Worm (Caenorhabditis elegans) whole organism, young adult: ENCODE data around the gene ZK185.2.

Source experiments
- D2030.7 ChIP-seq: fragments of 200-800 bp; sonication (Bioruptor generic); IDR thresholded peaks from 2 replicates; pipeline ENCODE4 v1.3.6; 2022; ENCODE audit warnings: missing genetic modification reagents, missing genetic modification characterization, missing compliant biosample characterization
- F10E7.11 ChIP-seq: sonication (generic microtip); optimal IDR thresholded peaks from 2 replicates; lab custom pipeline; 2017; ENCODE audit warnings: mild to moderate bottlenecking, missing genetic modification characterization, moderate library complexity, missing compliant biosample characterization
- F22D6.2 ChIP-seq: sonication (generic microtip); optimal IDR thresholded peaks from 2 replicates; lab custom pipeline; 2016; ENCODE audit warnings: mild to moderate bottlenecking, missing genetic modification characterization, missing compliant biosample characterization
- F33H1.4 ChIP-seq: fragments of 200-800 bp; sonication (Bioruptor generic); IDR thresholded peaks from 2 replicates; pipeline ENCODE4 v1.3.6; 2022; ENCODE audit warnings: missing genetic modification reagents, missing genetic modification characterization, missing compliant biosample characterization
- F49E8.2 ChIP-seq: sonication (generic microtip); optimal IDR thresholded peaks from 3 replicates; lab custom pipeline; 2017; ENCODE audit warnings: missing genetic modification characterization, mild to moderate bottlenecking, missing compliant biosample characterization, antibody characterized with exemption, moderate library complexity; ENCODE audit not compliant: insufficient read depth
- K11D2.4 ChIP-seq: fragments of 200-800 bp; sonication (Bioruptor generic); IDR thresholded peaks from 2 replicates; pipeline ENCODE4 v1.3.6; 2022; ENCODE audit warnings: missing genetic modification reagents, missing genetic modification characterization, missing compliant biosample characterization
- K12H6.12 ChIP-seq: fragments of 200-800 bp; sonication (Bioruptor generic); optimal IDR thresholded peaks from 2 replicates; lab custom pipeline; 2018; ENCODE audit warnings: mild to moderate bottlenecking, missing genetic modification characterization, missing compliant biosample characterization
- Y53F4B.3 ChIP-seq: fragments of 200-800 bp; sonication (Bioruptor generic); IDR thresholded peaks from 2 replicates; pipeline ENCODE4 v1.3.6; 2022; ENCODE audit warnings: missing genetic modification reagents, missing genetic modification characterization, missing compliant biosample characterization
- Y53G8AR.9 ChIP-seq: fragments of 200-800 bp; sonication (Bioruptor generic); conservative IDR thresholded peaks from 2 replicates; pipeline ENCODE4 v1.3.6; 2022; ENCODE audit warnings: missing genetic modification reagents, missing genetic modification characterization, missing compliant biosample characterization
- Y79H2A.3 ChIP-seq: fragments of 200-800 bp; sonication (Bioruptor generic); conservative IDR thresholded peaks from 2 replicates; pipeline ENCODE4 v1.3.6; 2022; ENCODE audit warnings: missing genetic modification reagents, missing genetic modification characterization, missing compliant biosample characterization
- ama-1 ChIP-seq, 3 experiments: fragments of 150-350 bp in 1 of 3; sonication (generic microtip) in 2 of 3; optimal IDR thresholded peaks; 2 replicates each; lab custom pipeline; 2014 to 2018; ENCODE audit warnings: missing biosample characterization in 2 of 3, missing genetic modification characterization in 2 of 3, missing genetic modification reagents in 2 of 3
- atf-7 ChIP-seq: sonication (generic microtip); optimal IDR thresholded peaks from 2 replicates; lab custom pipeline; 2017; ENCODE audit warnings: mild to moderate bottlenecking, missing genetic modification characterization, missing compliant biosample characterization
- attf-3 ChIP-seq: fragments of 200-800 bp; sonication (Bioruptor generic); conservative IDR thresholded peaks from 2 replicates; pipeline ENCODE4 v1.3.6; 2022; ENCODE audit warnings: missing genetic modification reagents, missing genetic modification characterization, missing compliant biosample characterization
- attf-5 ChIP-seq: fragments of 200-800 bp; sonication (Bioruptor generic); optimal IDR thresholded peaks from 2 replicates; lab custom pipeline; 2018; ENCODE audit warnings: mild to moderate bottlenecking, missing genetic modification characterization, missing compliant biosample characterization
- bed-1 ChIP-seq: fragments of 200-800 bp; sonication (Bioruptor generic); IDR thresholded peaks from 2 replicates; pipeline ENCODE4 v1.3.6; 2022; ENCODE audit warnings: missing genetic modification reagents, missing genetic modification characterization, missing compliant biosample characterization
- ceh-91 ChIP-seq: fragments of 200-800 bp; sonication (Bioruptor generic); IDR thresholded peaks from 2 replicates; pipeline ENCODE4 v1.3.6; 2022; ENCODE audit warnings: missing genetic modification reagents, missing genetic modification characterization, missing compliant biosample characterization
- chd-7 ChIP-seq: sonication (generic microtip); optimal IDR thresholded peaks from 2 replicates; lab custom pipeline; 2016; ENCODE audit warnings: mild to moderate bottlenecking, missing genetic modification characterization, moderate library complexity, missing compliant biosample characterization
- dox-1 ChIP-seq: fragments of 200-800 bp; sonication (Bioruptor generic); IDR thresholded peaks from 2 replicates; pipeline ENCODE4 v1.3.6; 2022; ENCODE audit warnings: missing genetic modification reagents, missing genetic modification characterization, missing compliant biosample characterization
- efl-1 ChIP-seq: fragments of 150-350 bp; optimal IDR thresholded peaks from 2 replicates; lab custom pipeline; 2014; ENCODE audit warnings: missing biosample characterization, missing genetic modification reagents, missing genetic modification characterization
- egl-44 ChIP-seq: fragments of 200-800 bp; sonication (Bioruptor generic); IDR thresholded peaks from 2 replicates; pipeline ENCODE4 v1.3.6; 2022; ENCODE audit warnings: missing genetic modification reagents, missing genetic modification characterization, missing compliant biosample characterization
- ekl-4 ChIP-seq: fragments of 200-800 bp; sonication (Bioruptor generic); IDR thresholded peaks from 2 replicates; pipeline ENCODE4 v1.3.6; 2022; ENCODE audit warnings: missing genetic modification reagents, missing genetic modification characterization, missing compliant biosample characterization
- fkh-3 ChIP-seq: sonication (generic microtip); optimal IDR thresholded peaks from 2 replicates; lab custom pipeline; 2016; ENCODE audit warnings: mild to moderate bottlenecking, missing genetic modification characterization, missing compliant biosample characterization
- gei-17 ChIP-seq: fragments of 200-800 bp; sonication (Bioruptor generic); optimal IDR thresholded peaks from 2 replicates; lab custom pipeline; 2018; ENCODE audit warnings: mild to moderate bottlenecking, missing genetic modification characterization, missing compliant biosample characterization
- hlh-26 ChIP-seq: fragments of 200-800 bp; sonication (Bioruptor generic); conservative IDR thresholded peaks from 2 replicates; pipeline ENCODE4 v1.3.6; 2022; ENCODE audit warnings: missing genetic modification reagents, missing genetic modification characterization, missing compliant biosample characterization
- hmg-1.2 ChIP-seq: fragments of 200-800 bp; sonication (Bioruptor generic); IDR thresholded peaks from 2 replicates; pipeline ENCODE4 v1.3.6; 2022; ENCODE audit warnings: missing genetic modification reagents, missing genetic modification characterization, missing compliant biosample characterization
- hrde-1 ChIP-seq: sonication (generic microtip); optimal IDR thresholded peaks from 2 replicates; lab custom pipeline; 2016; ENCODE audit warnings: missing genetic modification characterization, mild to moderate bottlenecking, missing compliant biosample characterization, moderate library complexity, missing genotype, missing genetic modification reagents, borderline replicate concordance
- let-607 ChIP-seq, 2 experiments: fragments of 200-800 bp in 1 of 2; sonication (Bioruptor generic) in 1 of 2; sonication (generic microtip) in 1 of 2; optimal IDR thresholded peaks; 2 replicates each; lab custom pipeline; 2016 to 2018; ENCODE audit warnings: mild to moderate bottlenecking in 2 of 2, missing compliant biosample characterization in 2 of 2, missing genetic modification characterization in 2 of 2, moderate library complexity in 2 of 2, missing genotype in 1 of 2
- lin-26 ChIP-seq: fragments of 200-800 bp; sonication (Bioruptor generic); IDR thresholded peaks from 2 replicates; pipeline ENCODE4 v1.3.6; 2022; ENCODE audit warnings: missing genetic modification reagents, missing genetic modification characterization, missing compliant biosample characterization
- lin-35 ChIP-seq, 3 experiments: fragments of 150-350 bp in 2 of 3; sonication (generic microtip) in 1 of 3; optimal IDR thresholded peaks; 2 replicates each; lab custom pipeline; 2014 to 2018; ENCODE audit warnings: missing biosample characterization in 3 of 3, missing genetic modification characterization in 3 of 3, missing genetic modification reagents in 3 of 3
- lin-40 ChIP-seq: sonication (generic microtip); optimal IDR thresholded peaks from 2 replicates; lab custom pipeline; 2016; ENCODE audit warnings: missing genetic modification characterization, mild to moderate bottlenecking, missing compliant biosample characterization, missing genotype, missing genetic modification reagents
- lir-1 ChIP-seq: fragments of 200-800 bp; sonication (Bioruptor generic); conservative IDR thresholded peaks from 2 replicates; pipeline ENCODE4 v1.3.6; 2022; ENCODE audit warnings: missing genetic modification reagents, missing genetic modification characterization, missing compliant biosample characterization
- madf-10 ChIP-seq: sonication (generic microtip); optimal IDR thresholded peaks from 2 replicates; lab custom pipeline; 2016; ENCODE audit warnings: mild to moderate bottlenecking, missing genetic modification characterization, missing compliant biosample characterization
- mes-4 ChIP-seq: sonication (generic microtip); optimal IDR thresholded peaks from 2 replicates; lab custom pipeline; 2016; ENCODE audit warnings: missing genotype, missing genetic modification characterization, missing compliant biosample characterization
- nfya-1 ChIP-seq: sonication (generic microtip); optimal IDR thresholded peaks from 2 replicates; lab custom pipeline; 2017; ENCODE audit warnings: antibody characterized with exemption, missing compliant biosample characterization, missing genetic modification characterization, borderline replicate concordance; ENCODE audit not compliant: insufficient read depth
- nhr-179 ChIP-seq: sonication (generic microtip); optimal IDR thresholded peaks from 2 replicates; lab custom pipeline; 2016; ENCODE audit warnings: mild to moderate bottlenecking, missing genetic modification characterization, missing compliant biosample characterization
- nhr-80 ChIP-seq: sonication (generic microtip); optimal IDR thresholded peaks from 2 replicates; lab custom pipeline; 2016; ENCODE audit warnings: missing genetic modification characterization, missing compliant biosample characterization
- pbrm-1 ChIP-seq: fragments of 200-800 bp; sonication (Bioruptor generic); IDR thresholded peaks from 2 replicates; pipeline ENCODE4 v1.3.6; 2022; ENCODE audit warnings: missing genetic modification reagents, missing genetic modification characterization, missing compliant biosample characterization
- rcor-1 ChIP-seq: fragments of 200-800 bp; sonication (Bioruptor generic); IDR thresholded peaks from 2 replicates; pipeline ENCODE4 v1.3.6; 2022; ENCODE audit warnings: missing genetic modification reagents, missing genetic modification characterization, missing compliant biosample characterization
- repo-1 ChIP-seq: sonication (generic microtip); optimal IDR thresholded peaks from 2 replicates; lab custom pipeline; 2017; ENCODE audit warnings: mild to moderate bottlenecking, missing genetic modification characterization, missing compliant biosample characterization
- sdz-38 ChIP-seq: sonication (generic microtip); optimal IDR thresholded peaks from 2 replicates; lab custom pipeline; 2016; ENCODE audit warnings: missing genotype, missing genetic modification characterization, missing compliant biosample characterization
- sea-2 ChIP-seq: fragments of 200-800 bp; sonication (Bioruptor generic); IDR thresholded peaks from 2 replicates; pipeline ENCODE4 v1.3.6; 2022; ENCODE audit warnings: missing genetic modification characterization, missing compliant biosample characterization
- snpc-3.4 ChIP-seq: sonication (generic microtip); optimal IDR thresholded peaks from 2 replicates; lab custom pipeline; 2017; ENCODE audit warnings: missing genetic modification characterization, mild to moderate bottlenecking, missing compliant biosample characterization, antibody characterized with exemption, moderate library complexity, missing genotype, missing genetic modification reagents
- tlf-1 ChIP-seq: fragments of 200-800 bp; sonication (Bioruptor generic); optimal IDR thresholded peaks from 2 replicates; lab custom pipeline; 2018; ENCODE audit warnings: mild to moderate bottlenecking, missing genetic modification characterization, missing compliant biosample characterization
- xnd-1 ChIP-seq: sonication (generic microtip); optimal IDR thresholded peaks from 2 replicates; lab custom pipeline; 2016; ENCODE audit warnings: missing genotype, missing genetic modification reagents, missing genetic modification characterization, missing compliant biosample characterization

ZK185.2 gene

DNA sequence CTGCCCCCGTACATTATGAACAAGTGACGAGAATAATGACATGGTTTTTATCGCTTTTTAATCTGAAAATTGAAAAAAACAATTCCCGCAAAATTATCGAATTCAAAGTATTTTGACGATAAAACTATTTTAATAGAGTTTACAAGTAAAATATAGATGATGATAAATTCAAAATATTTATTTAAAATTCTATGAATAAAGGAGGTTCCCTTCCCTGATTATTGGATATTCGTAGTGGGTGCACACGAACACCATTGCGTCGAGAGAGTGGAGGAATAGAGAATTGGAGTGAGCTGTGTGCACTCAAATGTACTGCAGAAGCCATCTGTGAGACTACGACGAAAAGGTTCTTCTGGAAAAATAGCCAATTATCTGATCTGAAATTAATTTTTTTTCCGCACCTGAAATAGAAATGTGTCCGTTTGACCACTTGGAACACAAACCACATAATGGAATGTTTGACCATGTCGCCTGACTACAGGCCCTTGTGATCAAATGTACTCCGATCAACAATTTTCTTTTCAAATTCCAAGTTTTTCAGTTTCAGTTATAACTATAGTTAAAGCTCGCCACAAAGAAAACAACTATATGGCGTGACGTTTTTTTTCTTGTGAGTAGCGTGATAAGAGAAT is 25.0 kb upstream of the ZK185.2 start, which contains the start of the genes rfth-1 and ZK180.8 (continued):
- TF ChIP-seq F49E8.2 (peak; percentile 28), gei-17 (GFP tag; lab: Kevin White, UChicago) (peak; percentile 10), pbrm-1 (GFP tag; lab: Robert Waterston, UW) (0 out of 2 replicates have a peak, but pooled peaks have one; percentile 29), lin-26 (GFP tag; lab: Robert Waterston, UW) (0 out of 2 replicates have a peak, but pooled peaks have one; percentile 22), hmg-1.2 (peak; percentile 39), efl-1 (GFP tag; lab: Kevin White, UChicago) (no peak), sea-2 (GFP tag; lab: Robert Waterston, UW) (no peak), repo-1 (peak; percentile 61), Y53G8AR.9 (peak; percentile 62; the same call in 1 of the 2 replicates), chd-7 (tag; lab: Kevin White, UChicago) (peak; percentile 28), attf-3 (GFP tag; lab: Robert Waterston, UW) (0 out of 2 replicates have a peak, but pooled peaks have one; percentile 10), lin-35 (GFP tag; optimal IDR thresholded peaks at IDR 0.05; lab: Kevin White, UChicago) (peak in 1 of 3 experiments; percentile 17), nhr-80 (tag; lab: Kevin White, UChicago) (peak; percentile 36), Y53F4B.3 (no peak), nfya-1 (no peak)

DNA sequence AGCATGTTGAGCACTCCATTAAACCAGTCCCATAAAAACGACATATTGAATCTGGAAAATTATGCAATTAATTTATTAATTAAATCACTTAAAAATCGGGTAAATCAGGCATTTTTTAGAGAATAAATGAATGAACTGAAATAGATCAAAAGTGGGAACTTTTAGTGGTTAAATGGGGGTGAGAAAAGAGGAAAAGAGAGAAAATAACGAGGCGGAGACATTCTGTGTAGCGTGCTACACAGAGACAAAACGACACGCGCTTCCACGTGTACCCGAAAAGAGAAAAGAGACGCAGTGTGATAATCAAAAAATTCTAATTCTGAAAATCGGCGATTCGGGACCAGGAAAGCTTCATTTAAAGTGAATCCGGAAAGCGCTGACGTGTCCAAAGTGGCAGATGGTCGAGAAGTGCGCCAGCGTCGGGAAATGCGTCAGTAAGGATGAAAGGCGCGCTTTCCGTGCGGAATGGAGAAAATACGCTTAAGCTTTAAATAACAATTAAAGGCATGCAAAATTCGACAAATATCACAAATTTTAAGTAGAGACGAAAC is 23.0 kb upstream of the ZK185.2 start, which contains the start of gene sar-1:
Gene sar-1, minus strand, starts transcription at position 51 of the 551 bp plus-strand sequence.
- peak; percentile 68 for TF ChIP-seq ekl-4 (GFP tag; lab: Robert Waterston, UW)
- peak; percentile 66 for TF ChIP-seq D2030.7 (GFP tag; lab: Robert Waterston, UW)
- peak; percentile 72 for TF ChIP-seq F33H1.4 (GFP tag; lab: Robert Waterston, UW)
- no peak for TF ChIP-seq gei-17 (GFP tag; lab: Kevin White, UChicago)
- TF ChIP-seq snpc-3.4 (tag; lab: Kevin White, UChicago) = peak; percentile 2
- TF ChIP-seq lin-35 (GFP tag; optimal IDR thresholded peaks at IDR 0.05; lab: Kevin White, UChicago) = peak in 2 of 3 experiments; percentile 43 to 76
- TF ChIP-seq ceh-91 (GFP tag; lab: Robert Waterston, UW) = 0 out of 2 replicates have a peak, but pooled peaks have one; percentile 43
- TF ChIP-seq lir-1 (GFP tag; lab: Robert Waterston, UW) = peak; percentile 64; the same call in 1 of the 2 replicates
- peak; percentile 21 for TF ChIP-seq atf-7 (tag; lab: Kevin White, UChicago)
- peak; percentile 85 for TF ChIP-seq dox-1 (GFP tag; lab: Robert Waterston, UW)
- TF ChIP-seq Y79H2A.3 (GFP tag; lab: Robert Waterston, UW) = no peak
- no peak for TF ChIP-seq bed-1
- no peak for TF ChIP-seq nhr-179 (tag; lab: Kevin White, UChicago)
- TF ChIP-seq attf-5 (GFP tag; lab: Kevin White, UChicago) = peak; percentile 59
- TF ChIP-seq xnd-1 (tag; lab: Kevin White, UChicago) = peak; percentile 58
- TF ChIP-seq hrde-1 (tag; lab: Kevin White, UChicago) = no peak
- TF ChIP-seq hlh-26 (GFP tag; lab: Robert Waterston, UW) = no peak
- TF ChIP-seq K11D2.4 (GFP tag; lab: Robert Waterston, UW) = peak; percentile 82
- no peak for TF ChIP-seq fkh-3 (tag; lab: Kevin White, UChicago)
- peak; percentile 55; the same call in 1 of the 2 replicates for TF ChIP-seq egl-44 (GFP tag; lab: Robert Waterston, UW)
- peak; percentile 32 for TF ChIP-seq F22D6.2 (tag; lab: Kevin White, UChicago)
- TF ChIP-seq efl-1 (GFP tag; lab: Kevin White, UChicago) = peak; percentile 55
- TF ChIP-seq lin-26 (GFP tag; lab: Robert Waterston, UW) = no peak
- TF ChIP-seq F10E7.11 = no peak
- peak; percentile 68 for TF ChIP-seq chd-7 (tag; lab: Kevin White, UChicago)
- no peak for TF ChIP-seq mes-4 (tag; lab: Kevin White, UChicago)
- peak; percentile 81 for TF ChIP-seq tlf-1 (GFP tag; lab: Kevin White, UChicago)
- TF ChIP-seq ama-1 (optimal IDR thresholded peaks at IDR 0.05; lab: Kevin White, UChicago) = no peak
- no peak for TF ChIP-seq ama-1 (GFP tag; optimal IDR thresholded peaks at IDR 0.05; lab: Kevin White, UChicago)
- TF ChIP-seq lin-40 (tag; lab: Kevin White, UChicago) = peak; percentile 86
- peak; percentile 57 for TF ChIP-seq K12H6.12 (tag; lab: Kevin White, UChicago)
- peak; percentile 53 for TF ChIP-seq rcor-1 (GFP tag; lab: Robert Waterston, UW)
- TF ChIP-seq F49E8.2 = no peak
- TF ChIP-seq sdz-38 = no peak
- peak; percentile 24 for TF ChIP-seq madf-10 (tag; lab: Kevin White, UChicago)
- peak; percentile 98 for TF ChIP-seq let-607 (tag; optimal IDR thresholded peaks at IDR 0.05; lab: Kevin White, UChicago)
